Fruit fly (Drosophila melanogaster): Measurements from ENCODE around the gene Sgsh.

DNA sequence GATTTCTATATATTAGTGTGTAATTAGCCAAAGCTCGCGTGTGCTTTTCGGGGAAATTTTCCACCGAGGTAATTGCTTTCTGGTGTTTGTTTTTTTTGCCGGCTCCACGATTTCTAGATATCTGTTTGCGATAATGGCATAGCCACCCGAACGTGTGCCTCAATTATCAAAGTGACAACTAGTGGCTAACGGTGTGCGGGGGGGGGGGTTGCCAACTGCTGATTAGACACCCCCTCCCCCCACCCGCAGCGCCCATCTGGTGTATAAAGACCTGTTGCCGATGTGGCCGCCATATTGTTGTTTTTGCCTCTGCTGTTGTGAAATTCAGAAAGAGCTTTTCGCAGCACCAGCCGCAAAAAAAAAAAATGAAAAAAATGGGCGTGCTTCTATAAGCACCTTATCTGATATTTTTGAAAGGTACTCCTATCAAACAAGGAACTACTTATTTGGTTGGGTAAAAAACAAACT lies 6.2 kb upstream of the Sgsh start:
- TF ChIP-seq h (optimal IDR thresholded peaks at IDR 0.05): no peak
- no peak for TF ChIP-seq Myc (optimal IDR thresholded peaks at IDR 0.05)
- TF ChIP-seq psq (optimal IDR thresholded peaks at IDR 0.05): no peak
